Worm (Caenorhabditis elegans) whole organism, midembryonic: Measurements from ENCODE around the gene R53.5.

ENCODE experiments used
- T22C8.4 ChIP-seq: fragments of 200-800 bp; sonication (Bioruptor generic); IDR thresholded peaks from 2 replicates; pipeline ENCODE4 v1.3.6; 2022; ENCODE audit warnings: missing genetic modification characterization, missing compliant biosample characterization
- ref-1 ChIP-seq: fragments of 200-800 bp; sonication (Bioruptor generic); conservative IDR thresholded peaks from 2 replicates; pipeline ENCODE4 v1.3.6; 2022; ENCODE audit warnings: missing genetic modification reagents, missing genetic modification characterization, missing compliant biosample characterization
- ztf-29 ChIP-seq: fragments of 200-800 bp; sonication (Bioruptor generic); IDR thresholded peaks from 2 replicates; pipeline ENCODE4 v1.3.6; 2022; ENCODE audit warnings: missing genetic modification reagents, missing genetic modification characterization, missing compliant biosample characterization

ce11 chrII:10008552-10008951, 38.3 kb upstream of the R53.5 start:
- TF ChIP-seq T22C8.4 (GFP tag; lab: Robert Waterston, UW) = no peak
- TF ChIP-seq ref-1 (GFP tag; lab: Robert Waterston, UW) = no peak
- no peak for TF ChIP-seq ztf-29
